Worm (Caenorhabditis elegans): Measurements from ENCODE around the gene F46B6.6.

The F46B6.6 gene

ce11 chrV:9791332-9791731 lies 4.7 kb upstream of the F46B6.6 start, which contains the start of gene lipl-2:
Gene lipl-2, plus strand, starts transcription at chrV:9791567.
- TF ChIP-seq mec-3 (tag; optimal IDR thresholded peaks at IDR 0.05; ENCODE audit: borderline replicate concordance) = no peak
- no peak for TF ChIP-seq che-1 (tag; optimal IDR thresholded peaks at IDR 0.05)
- no peak for TF ChIP-seq zip-5 (tag; optimal IDR thresholded peaks at IDR 0.05)
- TF ChIP-seq K02D7.2 (tag; optimal IDR thresholded peaks at IDR 0.05) = no peak
- TF ChIP-seq ama-1 (optimal IDR thresholded peaks at IDR 0.05) = no peak
- TF ChIP-seq ceh-45 (GFP tag; IDR thresholded peaks at IDR 0.05) = no peak
- TF ChIP-seq pag-3 (tag; optimal IDR thresholded peaks at IDR 0.05; ENCODE audit: borderline replicate concordance) = no peak
- no peak for TF ChIP-seq pros-1 (tag; optimal IDR thresholded peaks at IDR 0.05)
- no peak for TF ChIP-seq sdc-2 (tag; optimal IDR thresholded peaks at IDR 0.05)

ce11 chrV:9789657-9790261 lies 3.1 kb upstream of the F46B6.6 start, which contains the start of gene ztf-7:
Gene ztf-7, minus strand, starts transcription at chrV:9789707.
- no peak for TF ChIP-seq sox-2 (GFP tag; IDR thresholded peaks at IDR 0.05)
- TF ChIP-seq tbx-2 (tag; optimal IDR thresholded peaks at IDR 0.05) = peak; percentile 68
- no peak for TF ChIP-seq K09A11.1 (tag; optimal IDR thresholded peaks at IDR 0.05; ENCODE audit: insufficient read depth)
- no peak for TF ChIP-seq ama-1 (optimal IDR thresholded peaks at IDR 0.05)
- no peak for TF ChIP-seq Y22D7AL.16 (tag; optimal IDR thresholded peaks at IDR 0.05)
- no peak for TF ChIP-seq ceh-2 (tag; optimal IDR thresholded peaks at IDR 0.05)
- peak; percentile 99 for TF ChIP-seq hlh-30 (tag; optimal IDR thresholded peaks at IDR 0.05; ENCODE audit: insufficient read depth)
- no peak for TF ChIP-seq madf-2 (tag; optimal IDR thresholded peaks at IDR 0.05)
- TF ChIP-seq pha-2 (tag; optimal IDR thresholded peaks at IDR 0.05) = no peak
- TF ChIP-seq hlh-13 (GFP tag; optimal IDR thresholded peaks at IDR 0.05) = no peak
- TF ChIP-seq ceh-18 (tag; optimal IDR thresholded peaks at IDR 0.05) = peak; percentile 89
- TF ChIP-seq pros-1 (tag; optimal IDR thresholded peaks at IDR 0.05) = no peak
- TF ChIP-seq ceh-45 (GFP tag; IDR thresholded peaks at IDR 0.05) = no peak
- TF ChIP-seq ttx-3 (tag; optimal IDR thresholded peaks at IDR 0.05) = no peak
- TF ChIP-seq zip-5 (tag; optimal IDR thresholded peaks at IDR 0.05) = no peak
- no peak for TF ChIP-seq pqm-1 (tag; optimal IDR thresholded peaks at IDR 0.05)
- no peak for TF ChIP-seq eyg-1 (tag; optimal IDR thresholded peaks at IDR 0.05)
- no peak for TF ChIP-seq dmd-4 (tag; optimal IDR thresholded peaks at IDR 0.05; ENCODE audit: borderline replicate concordance)
- no peak for TF ChIP-seq K02D7.2 (tag; optimal IDR thresholded peaks at IDR 0.05)
- TF ChIP-seq ceh-48 (tag; optimal IDR thresholded peaks at IDR 0.05) = no peak
- TF ChIP-seq nhr-11 (tag; optimal IDR thresholded peaks at IDR 0.05) = no peak
- no peak for TF ChIP-seq ceh-6 (GFP tag; optimal IDR thresholded peaks at IDR 0.05)
- TF ChIP-seq ets-4 (tag; optimal IDR thresholded peaks at IDR 0.05) = peak; percentile 35
- no peak for TF ChIP-seq fkh-10 (GFP tag; optimal IDR thresholded peaks at IDR 0.05)
- no peak for TF ChIP-seq ztf-16 (tag; optimal IDR thresholded peaks at IDR 0.05)
- no peak for TF ChIP-seq elt-2 (tag; optimal IDR thresholded peaks at IDR 0.05)
- TF ChIP-seq hlh-8 (tag; optimal IDR thresholded peaks at IDR 0.05) = no peak
- no peak for TF ChIP-seq fkh-6 (tag; optimal IDR thresholded peaks at IDR 0.05)
- no peak for TF ChIP-seq sox-4 (tag; optimal IDR thresholded peaks at IDR 0.05)
- TF ChIP-seq gmeb-2 (tag; optimal IDR thresholded peaks at IDR 0.05) = no peak
- TF ChIP-seq ceh-34 (tag; optimal IDR thresholded peaks at IDR 0.05) = peak; percentile 4
- peak; percentile 42 for TF ChIP-seq ceh-30 (tag; optimal IDR thresholded peaks at IDR 0.05)
- peak; percentile 80 for TF ChIP-seq nfya-1 (tag; optimal IDR thresholded peaks at IDR 0.05)
- no peak for TF ChIP-seq unc-86 (tag; optimal IDR thresholded peaks at IDR 0.05)
- no peak for TF ChIP-seq npax-4 (tag; optimal IDR thresholded peaks at IDR 0.05)
- TF ChIP-seq lim-6 (tag; optimal IDR thresholded peaks at IDR 0.05) = no peak
- no peak for TF ChIP-seq lin-11 (tag; optimal IDR thresholded peaks at IDR 0.05)
- no peak for TF ChIP-seq nhr-232 (tag; optimal IDR thresholded peaks at IDR 0.05)
- no peak for TF ChIP-seq C08G9.2 (tag; optimal IDR thresholded peaks at IDR 0.05)
- TF ChIP-seq che-1 (tag; optimal IDR thresholded peaks at IDR 0.05) = no peak
- TF ChIP-seq T23F11.4 (GFP tag; optimal IDR thresholded peaks at IDR 0.05) = no peak
- no peak for TF ChIP-seq ceh-24 (tag; optimal IDR thresholded peaks at IDR 0.05)
- no peak for TF ChIP-seq tbx-7 (tag; optimal IDR thresholded peaks at IDR 0.05)
- TF ChIP-seq sdc-2 (tag; optimal IDR thresholded peaks at IDR 0.05) = no peak
- peak; percentile 65 for TF ChIP-seq rnt-1 (tag; optimal IDR thresholded peaks at IDR 0.05)
- no peak for TF ChIP-seq C38D4.7 (GFP tag; optimal IDR thresholded peaks at IDR 0.05)
- no peak for TF ChIP-seq elt-4 (tag; optimal IDR thresholded peaks at IDR 0.05)
- TF ChIP-seq pag-3 (tag; optimal IDR thresholded peaks at IDR 0.05; ENCODE audit: borderline replicate concordance) = no peak
- TF ChIP-seq ceh-22 (tag; optimal IDR thresholded peaks at IDR 0.05) = no peak

Measured in whole organism, late embryonic.